Worm (Caenorhabditis elegans): Measurements from ENCODE around the gene tba-9.

ce11 chrX:3289183-3289582 lies 36.6 kb downstream of the tba-9 start, which contains the start of gene K09C4.4:
- TF ChIP-seq zag-1 (tag; optimal IDR thresholded peaks at IDR 0.05) (no peak), saeg-2 (GFP tag; IDR thresholded peaks at IDR 0.05) (no peak), nhr-237 (tag; optimal IDR thresholded peaks at IDR 0.05) (no peak), ceh-20 (GFP tag; IDR thresholded peaks at IDR 0.05) (no peak), dpl-1 (GFP tag; optimal IDR thresholded peaks at IDR 0.05) (no peak), nhr-28 (tag; optimal IDR thresholded peaks at IDR 0.05) (no peak)

All from whole organism, L4 larva.